Fruit fly (Drosophila melanogaster) Kc167 (cell line): Measurements from ENCODE around the gene Pp2B-14D.

Experiments used
- Myc ChIP-seq: fragments of >200 bp; optimal IDR thresholded peaks from 2 replicates; lab custom pipeline; 2017; ENCODE audit warnings: missing external identifiers
- h ChIP-seq: fragments of >200 bp; optimal IDR thresholded peaks from 3 replicates; lab custom pipeline; 2018; ENCODE audit warnings: missing external identifiers
- insv ChIP-seq: fragments of >200 bp; optimal IDR thresholded peaks from 3 replicates; lab custom pipeline; 2018; ENCODE audit warnings: missing external identifiers
- ttk ChIP-seq: sonication (Bioruptor generic); optimal IDR thresholded peaks from 2 replicates; lab custom pipeline; 2017; ENCODE audit warnings: missing external identifiers

DNA sequence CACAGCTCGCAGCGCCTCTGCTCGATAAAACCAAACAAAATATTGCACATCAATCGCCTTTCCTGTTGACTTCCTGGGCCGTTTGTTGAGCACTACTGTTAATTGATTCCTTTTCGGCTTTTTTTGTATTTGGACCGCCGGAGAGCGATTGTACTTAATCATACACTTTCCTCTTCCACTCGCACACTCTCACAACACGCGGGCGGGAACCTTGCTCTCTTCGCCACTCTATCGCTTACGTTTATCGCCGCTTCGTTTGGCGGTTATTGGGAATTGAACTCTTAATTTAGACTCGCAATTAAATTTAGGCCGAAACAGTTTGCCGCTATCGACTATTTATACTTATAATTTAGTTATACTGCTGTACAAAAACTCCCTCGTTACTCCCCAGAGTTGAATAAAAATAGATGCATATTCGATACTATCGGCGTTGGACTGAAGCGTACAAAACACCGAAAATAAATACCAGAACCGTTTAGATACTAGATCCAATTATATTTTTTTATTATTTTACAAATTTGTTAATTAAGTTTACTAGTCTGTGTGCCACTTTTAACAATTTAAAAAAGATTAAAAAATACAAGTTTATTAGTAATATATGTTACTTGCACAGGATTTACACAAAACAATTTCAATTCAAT lies 6.2 kb downstream of the Pp2B-14D start, which contains the start of gene Arp2:
- TF ChIP-seq insv (lab: Kevin White, UChicago) (no peak), Myc (no peak), ttk (no peak), h (lab: Kevin White, UChicago) (no peak)
